Fruit fly (Drosophila melanogaster): Measurements from ENCODE around the gene ssp.

DNA sequence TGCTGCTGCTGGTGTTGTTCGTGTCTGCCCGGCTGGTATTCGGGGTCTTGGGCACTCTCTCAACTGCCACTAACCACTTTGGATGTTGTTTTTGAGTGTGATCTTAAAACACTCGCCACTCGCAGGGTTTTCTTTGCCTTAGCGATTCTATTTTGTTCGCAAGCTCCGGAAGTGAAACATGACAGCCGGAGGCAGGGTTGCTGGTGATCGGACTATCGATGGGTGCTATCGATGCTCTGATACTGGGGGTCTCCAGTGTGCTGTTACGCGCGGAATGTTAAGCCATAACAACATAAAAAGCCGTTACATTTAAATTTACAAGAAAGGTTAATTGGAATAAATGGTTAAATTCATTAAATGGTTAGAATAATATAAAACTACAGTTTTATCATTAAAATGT, 6.9 kb downstream of the ssp start, which contains the start of gene yps:
- TF ChIP-seq Blimp-1 (GFP tag; optimal IDR thresholded peaks at IDR 0.05) = peak; percentile 77
- no peak for TF ChIP-seq CG32006 (GFP tag; optimal IDR thresholded peaks at IDR 0.05)
- no peak for TF ChIP-seq fd59A (GFP tag; optimal IDR thresholded peaks at IDR 0.05)
- peak; percentile 81 for TF ChIP-seq CG10669 (GFP tag; optimal IDR thresholded peaks at IDR 0.05)
